Worm (Caenorhabditis elegans): ENCODE results near the gene F10G2.10.

DNA sequence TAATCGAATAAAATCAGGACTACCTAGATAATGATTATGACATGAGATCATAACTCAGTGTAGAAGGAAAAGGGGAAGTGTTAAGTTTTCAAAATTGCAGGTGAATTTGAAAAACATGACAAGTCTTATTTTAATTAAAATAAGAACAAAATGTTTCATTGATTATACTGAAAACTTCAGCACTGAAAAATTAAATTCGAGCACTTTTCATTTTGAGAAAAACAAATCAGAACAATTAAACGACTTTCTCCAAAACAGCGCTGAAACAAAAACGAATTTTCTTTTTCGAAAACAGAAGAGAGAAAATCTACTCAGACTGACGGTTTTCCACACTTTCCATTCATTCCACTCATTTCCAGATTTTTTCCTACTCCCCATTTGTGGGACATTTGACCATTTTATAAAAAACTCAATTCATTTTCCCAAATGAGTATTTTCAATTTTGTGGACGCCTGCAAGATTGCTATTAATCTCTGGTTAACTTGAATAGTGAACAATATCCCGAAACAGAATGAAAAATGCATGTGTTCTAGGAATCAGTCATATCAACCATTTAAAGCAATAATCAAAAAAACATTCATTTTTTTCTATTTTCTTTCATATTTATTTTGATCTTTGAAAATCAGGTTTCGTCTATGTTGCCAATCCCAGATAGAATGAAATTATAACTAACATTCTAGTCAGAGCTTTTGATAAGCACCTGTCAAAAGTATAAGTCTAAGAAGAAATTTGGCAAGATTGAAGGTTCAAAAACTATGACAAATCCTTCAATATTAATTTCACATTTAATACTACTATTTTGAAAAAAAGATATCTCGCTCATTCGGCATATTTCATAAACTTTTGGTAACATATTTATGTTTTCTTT is 30.4 kb downstream of the F10G2.10 start, which contains the start of the genes srh-231 and srh-275:
- no peak for TF ChIP-seq skn-1 (tag; optimal IDR thresholded peaks at IDR 0.05)
- TF ChIP-seq lin-39 (tag; optimal IDR thresholded peaks at IDR 0.05): no peak
- no peak for TF ChIP-seq unc-86 (tag; optimal IDR thresholded peaks at IDR 0.05)

Data from whole organism, L1 larva.